Fruit fly (Drosophila melanogaster): ENCODE measurements around the gene mtgo.

Gene mtgo

DNA sequence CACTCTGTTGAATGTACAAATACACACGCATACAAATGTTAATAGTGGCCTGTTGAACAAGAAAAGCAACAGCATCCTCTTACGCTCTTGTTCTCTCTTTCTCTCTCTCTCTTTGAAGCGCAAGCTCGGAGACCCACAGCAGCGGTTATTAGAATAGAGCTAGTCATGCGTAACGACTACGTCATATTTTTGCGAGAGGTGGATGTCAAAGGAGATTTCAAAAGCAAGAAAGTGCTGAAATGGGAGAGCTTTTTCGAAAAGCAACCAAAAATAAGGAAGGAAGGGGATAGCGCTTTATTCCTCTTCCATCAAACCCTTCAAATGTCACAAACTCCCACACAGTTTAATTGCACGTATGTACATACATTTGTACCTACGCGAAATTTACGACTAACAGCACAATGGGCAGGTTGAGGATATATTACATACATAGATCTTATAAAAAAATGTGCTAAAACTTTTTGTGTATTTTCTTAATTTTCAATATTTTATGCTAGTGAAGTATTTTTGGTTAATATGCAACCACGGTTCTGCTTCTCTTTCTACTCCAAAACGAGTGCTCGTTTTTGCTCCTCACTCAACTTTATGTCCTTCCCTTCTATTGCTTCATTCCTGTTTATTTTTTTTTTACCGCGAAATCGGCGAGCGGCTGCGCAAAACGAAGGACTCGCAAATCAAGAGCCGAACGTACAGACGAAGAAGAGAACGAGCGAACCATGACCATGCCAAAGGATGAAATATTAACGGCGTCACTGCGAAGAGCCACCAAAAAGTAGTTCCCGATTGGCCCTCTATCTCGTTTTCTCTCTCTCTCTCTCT lies 145.2 kb downstream of the mtgo start (continued):
- TF ChIP-seq twi (tag; optimal IDR thresholded peaks at IDR 0.05) (no peak), CG11456 (GFP tag; IDR thresholded peaks at IDR 0.05) (no peak), usp (GFP tag; optimal IDR thresholded peaks at IDR 0.05) (no peak), sens-2 (GFP tag; IDR thresholded peaks at IDR 0.05) (no peak), Chrac-16 (GFP tag; optimal IDR thresholded peaks at IDR 0.05) (no peak), fru (optimal IDR thresholded peaks at IDR 0.05) (no peak), en (GFP tag; optimal IDR thresholded peaks at IDR 0.05) (no peak), tin (GFP tag; optimal IDR thresholded peaks at IDR 0.05) (no peak), Blimp-1 (GFP tag; optimal IDR thresholded peaks at IDR 0.05) (no peak), CG14965 (GFP tag; optimal IDR thresholded peaks at IDR 0.05; ENCODE audit: borderline replicate concordance) (no peak), bowl (GFP tag; IDR thresholded peaks at IDR 0.05) (no peak), zen2 (GFP tag; IDR thresholded peaks at IDR 0.05; ENCODE audit: partially characterized antibody) (no peak), CG18476 (GFP tag; optimal IDR thresholded peaks at IDR 0.05) (no peak), CG17568 (GFP tag; optimal IDR thresholded peaks at IDR 0.05) (peak; percentile 13), CG3847 (GFP tag; IDR thresholded peaks at IDR 0.05) (no peak), CG17385 (GFP tag; optimal IDR thresholded peaks at IDR 0.05) (peak; percentile 34), shn (GFP tag; optimal IDR thresholded peaks at IDR 0.05) (no peak), hth (optimal IDR thresholded peaks at IDR 0.05) (no peak), cad (GFP tag; optimal IDR thresholded peaks at IDR 0.05) (no peak), CG12659 (GFP tag; optimal IDR thresholded peaks at IDR 0.05) (peak; percentile 21), CG32767 (GFP tag; IDR thresholded peaks at IDR 0.05) (no peak), CG31224 (GFP tag; IDR thresholded peaks at IDR 0.05) (no peak), Max (GFP tag; optimal IDR thresholded peaks at IDR 0.05) (no peak), B-H1 (GFP tag; IDR thresholded peaks at IDR 0.05) (no peak), CG8388 (GFP tag; optimal IDR thresholded peaks at IDR 0.05) (no peak), CG14667 (GFP tag; IDR thresholded peaks at IDR 0.05) (no peak), Fer2 (tag; optimal IDR thresholded peaks at IDR 0.05) (no peak), vfl (GFP tag; optimal IDR thresholded peaks at IDR 0.05) (no peak), zfh2 (GFP tag; optimal IDR thresholded peaks at IDR 0.05) (no peak), fd3F (GFP tag; optimal IDR thresholded peaks at IDR 0.05) (no peak), CHES-1-like (GFP tag; optimal IDR thresholded peaks at IDR 0.05) (peak; percentile 39), Dbx (GFP tag; IDR thresholded peaks at IDR 0.05) (0 out of 3 replicates have a peak, but pooled peaks have one; percentile 15), Doc3 (GFP tag; IDR thresholded peaks at IDR 0.05; ENCODE audit: partially characterized antibody) (no peak), chif (GFP tag; optimal IDR thresholded peaks at IDR 0.05) (peak in 1 of 2 experiments; percentile 41), Opbp (GFP tag; IDR thresholded peaks at IDR 0.05; ENCODE audit: partially characterized antibody) (no peak), chm (GFP tag; IDR thresholded peaks at IDR 0.05) (no peak), CG13296 (GFP tag; optimal IDR thresholded peaks at IDR 0.05) (no peak), BEAF-32 (GFP tag; optimal IDR thresholded peaks at IDR 0.05) (no peak), CG15011 (GFP tag; optimal IDR thresholded peaks at IDR 0.05) (no peak), esg (GFP tag; conservative IDR thresholded peaks at IDR 0.05) (no peak), CG3407 (GFP tag; optimal IDR thresholded peaks at IDR 0.05) (no peak), CG17359 (tag; optimal IDR thresholded peaks at IDR 0.05) (no peak), run (tag; optimal IDR thresholded peaks at IDR 0.05) (no peak), TFAM (GFP tag; optimal IDR thresholded peaks at IDR 0.05) (no peak), z (GFP tag; IDR thresholded peaks at IDR 0.05) (no peak), CG1233 (GFP tag; optimal IDR thresholded peaks at IDR 0.05) (no peak), Taf1 (GFP tag; IDR thresholded peaks at IDR 0.05) (no peak), Oli (tag; optimal IDR thresholded peaks at IDR 0.05) (peak; percentile 28), Xrp1 (GFP tag; IDR thresholded peaks at IDR 0.05) (no peak), tio (GFP tag; optimal IDR thresholded peaks at IDR 0.05) (peak; percentile 16), oc (tag; optimal IDR thresholded peaks at IDR 0.05) (no peak)

All from whole organism, embryonic.